Fruit fly (Drosophila melanogaster) whole organism, embryonic: ENCODE data around the gene abo.
A peak's percentile ranks its signal among the peaks of the same experiment; 100 is the strongest.

Source experiments
- Ada2b ChIP-seq: fragments of 200-800 bp; sonication (Bioruptor generic); IDR thresholded peaks from 2 replicates; pipeline ENCODE4 v1.3.6; 2022; ENCODE audit warnings: missing biosample characterization, missing genetic modification characterization
- B-H1 ChIP-seq: fragments of 200-800 bp; sonication (Bioruptor generic); IDR thresholded peaks from 3 replicates; pipeline ENCODE4 v1.3.6; 2022; ENCODE audit warnings: missing biosample characterization, missing genetic modification characterization
- Blimp-1 ChIP-seq: fragments of 200-800 bp; sonication (Bioruptor generic); optimal IDR thresholded peaks from 3 replicates; lab custom pipeline; 2018; ENCODE audit warnings: missing biosample characterization, missing genetic modification characterization, mild to moderate bottlenecking, moderate library complexity, missing genetic modification reagents
- CG10979 ChIP-seq: fragments of 200-800 bp; sonication (Bioruptor generic); optimal IDR thresholded peaks from 2 replicates; lab custom pipeline; 2018; ENCODE audit warnings: missing biosample characterization, mild to moderate bottlenecking, missing genetic modification characterization, moderate library complexity
- CG13123 ChIP-seq: fragments of 200-800 bp; sonication (Bioruptor generic); optimal IDR thresholded peaks from 2 replicates; lab custom pipeline; 2016; ENCODE audit warnings: missing biosample characterization, missing genetic modification characterization
- CG14710 ChIP-seq: fragments of 200-800 bp; sonication (Bioruptor generic); optimal IDR thresholded peaks from 3 replicates; lab custom pipeline; 2019; ENCODE audit warnings: missing biosample characterization, mild to moderate bottlenecking, missing genetic modification characterization, moderate library complexity
- CG15269 ChIP-seq: fragments of 200-800 bp; sonication (Bioruptor generic); optimal IDR thresholded peaks from 2 replicates; lab custom pipeline; 2018; ENCODE audit warnings: missing biosample characterization, mild to moderate bottlenecking, missing genetic modification characterization, moderate library complexity
- CG18262 ChIP-seq: fragments of 200-800 bp; optimal IDR thresholded peaks from 3 replicates; lab custom pipeline; 2019; ENCODE audit warnings: missing biosample characterization, mild to moderate bottlenecking, missing genetic modification characterization, moderate library complexity
- CG18619 ChIP-seq: fragments of 200-800 bp; sonication (Bioruptor generic); optimal IDR thresholded peaks from 3 replicates; lab custom pipeline; 2017; ENCODE audit warnings: missing biosample characterization, mild to moderate bottlenecking, missing genetic modification characterization
- CG2678 ChIP-seq: fragments of 200-800 bp; sonication (Bioruptor generic); optimal IDR thresholded peaks from 3 replicates; lab custom pipeline; 2019; ENCODE audit warnings: missing biosample characterization, mild to moderate bottlenecking, missing genetic modification characterization, moderate library complexity
- CG33557 ChIP-seq: fragments of 200-800 bp; sonication (Bioruptor generic); optimal IDR thresholded peaks from 2 replicates; lab custom pipeline; 2019; ENCODE audit warnings: missing biosample characterization, mild to moderate bottlenecking, missing genetic modification characterization, moderate library complexity
- CG3407 ChIP-seq: fragments of 200-800 bp; sonication (Bioruptor generic); optimal IDR thresholded peaks from 2 replicates; lab custom pipeline; 2018; ENCODE audit warnings: missing biosample characterization, mild to moderate bottlenecking, missing genetic modification characterization
- CG34376 ChIP-seq: fragments of 200-800 bp; sonication (Bioruptor generic); optimal IDR thresholded peaks from 2 replicates; lab custom pipeline; 2018; ENCODE audit warnings: missing biosample characterization, mild to moderate bottlenecking, missing genetic modification characterization
- CG4617 ChIP-seq: fragments of 200-800 bp; sonication (Bioruptor generic); optimal IDR thresholded peaks from 3 replicates; lab custom pipeline; 2016; ENCODE audit warnings: missing biosample characterization, missing genetic modification characterization, borderline replicate concordance
- CG5180 ChIP-seq: fragments of 200-800 bp; sonication (Bioruptor generic); optimal IDR thresholded peaks from 3 replicates; lab custom pipeline; 2017; ENCODE audit warnings: missing biosample characterization, missing genetic modification characterization, mild to moderate bottlenecking, moderate library complexity, missing genetic modification reagents
- CG7963 ChIP-seq: fragments of 200-800 bp; sonication (Bioruptor generic); IDR thresholded peaks from 3 replicates; pipeline ENCODE4 v1.3.6; 2022; ENCODE audit warnings: missing biosample characterization, missing genetic modification characterization; ENCODE audit not compliant: partially characterized antibody
- CG8089 ChIP-seq: fragments of 200-800 bp; sonication (Bioruptor generic); optimal IDR thresholded peaks from 3 replicates; lab custom pipeline; 2016; ENCODE audit warnings: missing biosample characterization, missing genetic modification characterization
- CG8359 ChIP-seq: fragments of 200-800 bp; sonication (Bioruptor generic); optimal IDR thresholded peaks from 2 replicates; lab custom pipeline; 2017; ENCODE audit warnings: missing biosample characterization, mild to moderate bottlenecking, missing genetic modification characterization, borderline replicate concordance
- CG9876 ChIP-seq: fragments of 200-800 bp; sonication (Bioruptor generic); optimal IDR thresholded peaks from 2 replicates; lab custom pipeline; 2016; ENCODE audit warnings: missing biosample characterization, missing genetic modification characterization
- Camta ChIP-seq: fragments of 200-800 bp; sonication (Bioruptor generic); optimal IDR thresholded peaks from 2 replicates; lab custom pipeline; 2016; ENCODE audit warnings: missing biosample characterization, missing genetic modification characterization
- Dfd ChIP-seq, 2 experiments: fragments of >200 bp; optimal IDR thresholded peaks; 2 replicates each; lab custom pipeline; 2017; ENCODE audit warnings: missing biosample characterization in 2 of 2, missing genetic modification characterization in 2 of 2
- Dip2 ChIP-seq: fragments of 200-800 bp; sonication (Bioruptor generic); IDR thresholded peaks from 2 replicates; pipeline ENCODE4 v1.3.6; 2022; ENCODE audit warnings: missing biosample characterization, missing genetic modification characterization
- Hr78 ChIP-seq, 2 experiments: fragments of 200-800 bp in 1 of 2; fragments of >200 bp in 1 of 2; sonication (Bioruptor generic) in 1 of 2; optimal IDR thresholded peaks; 2 replicates each; lab custom pipeline; 2017 to 2019; ENCODE audit warnings: missing biosample characterization in 2 of 2, missing genetic modification characterization in 2 of 2, mild to moderate bottlenecking in 1 of 2, moderate library complexity in 1 of 2
- Kr ChIP-seq: fragments of 200-800 bp; sonication (Bioruptor generic); optimal IDR thresholded peaks from 2 replicates; lab custom pipeline; 2017; ENCODE audit warnings: missing biosample characterization, mild to moderate bottlenecking, missing genetic modification characterization
- MBD-R2 ChIP-seq: fragments of 200-800 bp; sonication (Bioruptor generic); IDR thresholded peaks from 2 replicates; pipeline ENCODE4 v1.3.6; 2022; ENCODE audit warnings: missing biosample characterization, missing genetic modification characterization
- Nf-YC ChIP-seq: fragments of 200-800 bp; optimal IDR thresholded peaks from 3 replicates; lab custom pipeline; 2019; ENCODE audit warnings: missing biosample characterization, mild to moderate bottlenecking, missing genetic modification characterization, moderate library complexity
- Sin3A ChIP-seq: fragments of >200 bp; optimal IDR thresholded peaks from 2 replicates; lab custom pipeline; 2018
- Sry-δ ChIP-seq: fragments of 200-800 bp; sonication (Bioruptor generic); optimal IDR thresholded peaks from 2 replicates; lab custom pipeline; 2016; ENCODE audit warnings: missing biosample characterization, missing genetic modification characterization
- ac ChIP-seq: fragments of 200-800 bp; sonication (Bioruptor generic); optimal IDR thresholded peaks from 3 replicates; lab custom pipeline; 2017; ENCODE audit warnings: missing biosample characterization, mild to moderate bottlenecking, missing genetic modification characterization
- chinmo ChIP-seq: fragments of 200-800 bp; sonication (Bioruptor generic); IDR thresholded peaks from 4 replicates; pipeline ENCODE4 v1.3.6; 2022; ENCODE audit warnings: missing biosample characterization, missing genetic modification characterization; ENCODE audit not compliant: partially characterized antibody
- chn ChIP-seq: fragments of 200-800 bp; sonication (Bioruptor generic); optimal IDR thresholded peaks from 2 replicates; lab custom pipeline; 2016; ENCODE audit warnings: missing biosample characterization, missing genetic modification characterization
- croc ChIP-seq: fragments of 200-800 bp; sonication (Bioruptor generic); conservative IDR thresholded peaks from 3 replicates; pipeline ENCODE4 v1.3.6; 2022; ENCODE audit warnings: missing biosample characterization, missing genetic modification characterization
- dmrt99B ChIP-seq: fragments of 200-800 bp; sonication (Bioruptor generic); optimal IDR thresholded peaks from 2 replicates; lab custom pipeline; 2018; ENCODE audit warnings: missing biosample characterization, mild to moderate bottlenecking, missing genetic modification characterization, moderate library complexity
- eyg ChIP-seq: fragments of 200-800 bp; sonication (Bioruptor generic); optimal IDR thresholded peaks from 3 replicates; lab custom pipeline; 2016; ENCODE audit warnings: missing biosample characterization, missing genetic modification characterization
- fu2 ChIP-seq: fragments of 200-800 bp; sonication (Bioruptor generic); optimal IDR thresholded peaks from 2 replicates; lab custom pipeline; 2016; ENCODE audit warnings: missing biosample characterization, missing genetic modification characterization
- ham ChIP-seq: fragments of 200-800 bp; sonication (Bioruptor generic); IDR thresholded peaks from 2 replicates; pipeline ENCODE4 v1.3.6; 2022; ENCODE audit warnings: missing biosample characterization, missing genetic modification characterization
- peb ChIP-seq: fragments of 200-800 bp; sonication (Bioruptor generic); IDR thresholded peaks from 2 replicates; pipeline ENCODE4 v1.3.6; 2022; ENCODE audit warnings: missing biosample characterization, missing genetic modification characterization
- phol ChIP-seq: fragments of 200-800 bp; sonication (Bioruptor generic); optimal IDR thresholded peaks from 3 replicates; lab custom pipeline; 2018; ENCODE audit warnings: missing biosample characterization, mild to moderate bottlenecking, missing genetic modification characterization, moderate library complexity
- pnt ChIP-seq: fragments of 200-800 bp; sonication (Bioruptor generic); optimal IDR thresholded peaks from 3 replicates; lab custom pipeline; 2016; ENCODE audit warnings: missing biosample characterization, missing genetic modification characterization
- pzg ChIP-seq: fragments of 200-800 bp; sonication (Bioruptor generic); optimal IDR thresholded peaks from 3 replicates; lab custom pipeline; 2018; ENCODE audit warnings: missing biosample characterization, mild to moderate bottlenecking, missing genetic modification characterization, moderate library complexity
- ranshi ChIP-seq: fragments of 200-800 bp; sonication (Bioruptor generic); IDR thresholded peaks from 2 replicates; pipeline ENCODE4 v1.3.6; 2022; ENCODE audit warnings: missing biosample characterization, missing genetic modification characterization
- run ChIP-seq: fragments of 200-800 bp; sonication (Bioruptor generic); optimal IDR thresholded peaks from 3 replicates; lab custom pipeline; 2018; ENCODE audit warnings: missing biosample characterization, mild to moderate bottlenecking, missing genetic modification characterization
- sr ChIP-seq: fragments of 200-800 bp; sonication (Bioruptor generic); IDR thresholded peaks from 3 replicates; pipeline ENCODE4 v1.3.6; 2022; ENCODE audit warnings: missing biosample characterization, missing genetic modification characterization
- tgo ChIP-seq: fragments of 200-800 bp; sonication (Bioruptor generic); IDR thresholded peaks from 3 replicates; pipeline ENCODE4 v1.3.6; 2022; ENCODE audit warnings: missing biosample characterization, missing genetic modification characterization
- tio ChIP-seq: fragments of 200-800 bp; sonication (Bioruptor generic); optimal IDR thresholded peaks from 2 replicates; lab custom pipeline; 2017; ENCODE audit warnings: missing biosample characterization, missing genetic modification characterization, inconsistent platforms
- ttk ChIP-seq: fragments of 200-800 bp; sonication (Bioruptor generic); IDR thresholded peaks from 2 replicates; pipeline ENCODE4 v2.1.2; 2022; ENCODE audit warnings: missing biosample characterization, missing genetic modification characterization
- tup ChIP-seq: fragments of 200-800 bp; sonication (Bioruptor generic); optimal IDR thresholded peaks from 2 replicates; lab custom pipeline; 2016; ENCODE audit warnings: missing biosample characterization, mild to moderate bottlenecking, missing genetic modification characterization, moderate library complexity
- unc-4 ChIP-seq: fragments of 200-800 bp; sonication (Bioruptor generic); IDR thresholded peaks from 2 replicates; pipeline ENCODE4 v1.3.6; 2022; ENCODE audit warnings: missing biosample characterization, missing genetic modification characterization; ENCODE audit not compliant: partially characterized antibody
- usp ChIP-seq: fragments of >200 bp; optimal IDR thresholded peaks from 2 replicates; lab custom pipeline; 2017; ENCODE audit warnings: missing biosample characterization, missing genetic modification characterization
- wor ChIP-seq: fragments of 200-800 bp; sonication (Bioruptor generic); IDR thresholded peaks from 2 replicates; pipeline ENCODE4 v1.3.6; 2022; ENCODE audit warnings: missing biosample characterization, missing genetic modification characterization

The abo gene

dm6 chr2L:10976864-10977586 is 1.9 kb upstream of the abo start (continued):
- TF ChIP-seq CG18262 (tag; lab: Kevin White, UChicago) (no peak), Sin3A (lab: Kevin White, UChicago) (no peak), ranshi (GFP tag; lab: Robert Waterston, UW) (no peak), tup (GFP tag; lab: Kevin White, UChicago) (no peak), Hr78 (GFP tag; optimal IDR thresholded peaks at IDR 0.05; lab: Kevin White, UChicago) (peak in 1 of 2 experiments; percentile 22), CG2678 (tag; lab: Kevin White, UChicago) (no peak), Dip2 (GFP tag; lab: Robert Waterston, UW) (no peak), CG15269 (tag; lab: Kevin White, UChicago) (no peak), CG8359 (GFP tag; lab: Kevin White, UChicago) (no peak), ttk (no peak), peb (GFP tag; lab: Robert Waterston, UW) (no peak), MBD-R2 (GFP tag; lab: Robert Waterston, UW) (peak; percentile 30; the same call in 1 of the 2 replicates), ac (no peak), CG13123 (GFP tag; lab: Kevin White, UChicago) (no peak), CG5180 (GFP tag; lab: Kevin White, UChicago) (no peak), Blimp-1 (GFP tag; lab: Kevin White, UChicago) (no peak), chn (GFP tag; lab: Kevin White, UChicago) (no peak), usp (no peak), B-H1 (no peak), Sry-δ (GFP tag; lab: Kevin White, UChicago) (no peak), CG7963 (GFP tag; lab: Robert Waterston, UW) (no peak), CG18619 (no peak), unc-4 (GFP tag; lab: Robert Waterston, UW) (peak; percentile 31; the same call in 1 of the 2 replicates), CG4617 (GFP tag; lab: Kevin White, UChicago) (peak; percentile 69), sr (GFP tag; lab: Robert Waterston, UW) (peak; percentile 91), pnt (GFP tag; lab: Kevin White, UChicago) (no peak), croc (GFP tag; lab: Robert Waterston, UW) (no peak), CG3407 (no peak), dmrt99B (tag; lab: Kevin White, UChicago) (no peak), tgo (no peak), CG14710 (tag; lab: Kevin White, UChicago) (no peak), ham (GFP tag; lab: Robert Waterston, UW) (no peak), tio (no peak), Camta (no peak), pzg (GFP tag; lab: Kevin White, UChicago) (no peak), Ada2b (GFP tag; lab: Robert Waterston, UW) (no peak), wor (GFP tag; lab: Robert Waterston, UW) (no peak), Dfd (GFP tag; optimal IDR thresholded peaks at IDR 0.05; lab: Kevin White, UChicago) (no peak), chinmo (0 out of 4 replicates have a peak, but pooled peaks have one; percentile 40), fu2 (GFP tag; lab: Kevin White, UChicago) (no peak), Kr (GFP tag; lab: Kevin White, UChicago) (no peak), CG33557 (GFP tag; lab: Kevin White, UChicago) (no peak), CG10979 (tag; lab: Kevin White, UChicago) (no peak), CG8089 (no peak), CG9876 (no peak), eyg (no peak), run (tag; lab: Kevin White, UChicago) (no peak), Nf-YC (tag; lab: Kevin White, UChicago) (no peak), phol (no peak), CG34376 (peak; percentile 29)
